Worm (Caenorhabditis elegans): ENCODE data around the gene fndc-1.

The fndc-1 gene

ce11 chrII:11281666-11282065 is 44.5 kb upstream of the fndc-1 start, which contains the start of gene unc-130:
TSS of gene unc-130 (plus strand) at chrII:11281966.
- TF ChIP-seq sdc-2 (tag; optimal IDR thresholded peaks at IDR 0.05), result no peak
- no peak for TF ChIP-seq pat-9 (tag; optimal IDR thresholded peaks at IDR 0.05)
- no peak for TF ChIP-seq F13H6.1 (tag; optimal IDR thresholded peaks at IDR 0.05)
- TF ChIP-seq lin-11 (tag; optimal IDR thresholded peaks at IDR 0.05), result no peak
- no peak for TF ChIP-seq sox-2 (GFP tag; IDR thresholded peaks at IDR 0.05)
- no peak for TF ChIP-seq zip-5 (tag; optimal IDR thresholded peaks at IDR 0.05)
- no peak for TF ChIP-seq pha-2 (tag; optimal IDR thresholded peaks at IDR 0.05)
- no peak for TF ChIP-seq eyg-1 (tag; optimal IDR thresholded peaks at IDR 0.05)
- no peak for TF ChIP-seq sox-4 (tag; optimal IDR thresholded peaks at IDR 0.05)
- TF ChIP-seq ceh-31 (tag; optimal IDR thresholded peaks at IDR 0.05), result no peak

ce11 chrII:11281177-11281576 is 44.1 kb upstream of the fndc-1 start:
- no peak for TF ChIP-seq ama-1 (optimal IDR thresholded peaks at IDR 0.05)
- no peak for TF ChIP-seq K09A11.1 (tag; optimal IDR thresholded peaks at IDR 0.05; ENCODE audit: insufficient read depth)

ce11 chrII:11279971-11280370 is 42.8 kb upstream of the fndc-1 start:
- TF ChIP-seq nfya-1 (tag; optimal IDR thresholded peaks at IDR 0.05) (peak; percentile 93), pros-1 (tag; optimal IDR thresholded peaks at IDR 0.05) (no peak)

- TF ChIP-seq T23F11.4 (GFP tag; optimal IDR thresholded peaks at IDR 0.05), result no peak
- no peak for TF ChIP-seq ceh-18 (tag; optimal IDR thresholded peaks at IDR 0.05)
- TF ChIP-seq nhr-11 (tag; optimal IDR thresholded peaks at IDR 0.05), result no peak
- no peak for TF ChIP-seq ahr-1 (tag; optimal IDR thresholded peaks at IDR 0.05)
- no peak for TF ChIP-seq ama-1 (optimal IDR thresholded peaks at IDR 0.05)
- TF ChIP-seq ets-4 (tag; optimal IDR thresholded peaks at IDR 0.05), result no peak
- no peak for TF ChIP-seq ceh-30 (tag; optimal IDR thresholded peaks at IDR 0.05)
- TF ChIP-seq ceh-19 (GFP tag; optimal IDR thresholded peaks at IDR 0.05), result no peak
- TF ChIP-seq pqm-1 (tag; optimal IDR thresholded peaks at IDR 0.05), result no peak
- no peak for TF ChIP-seq fax-1 (tag; optimal IDR thresholded peaks at IDR 0.05)
- no peak for TF ChIP-seq hlh-30 (tag; optimal IDR thresholded peaks at IDR 0.05; ENCODE audit: insufficient read depth)
- TF ChIP-seq eyg-1 (tag; optimal IDR thresholded peaks at IDR 0.05), result no peak
- no peak for TF ChIP-seq lin-11 (tag; optimal IDR thresholded peaks at IDR 0.05)
- TF ChIP-seq elt-2 (tag; optimal IDR thresholded peaks at IDR 0.05), result no peak
Measured at ce11 chrII:11276879-11277278, 39.8 kb upstream of the fndc-1 start.

- TF ChIP-seq fax-1 (tag; optimal IDR thresholded peaks at IDR 0.05), result no peak
Measured at ce11 chrII:11275484-11275883, 38.4 kb upstream of the fndc-1 start.

- no peak for TF ChIP-seq hlh-15 (tag; optimal IDR thresholded peaks at IDR 0.05)
- peak; percentile 59 for TF ChIP-seq unc-55 (GFP tag; optimal IDR thresholded peaks at IDR 0.05)
- TF ChIP-seq ets-4 (tag; optimal IDR thresholded peaks at IDR 0.05), result no peak
Measured at ce11 chrII:11274876-11275275, 37.8 kb upstream of the fndc-1 start.

- no peak for TF ChIP-seq K02D7.2 (tag; optimal IDR thresholded peaks at IDR 0.05)
- TF ChIP-seq mec-3 (tag; optimal IDR thresholded peaks at IDR 0.05; ENCODE audit: borderline replicate concordance), result no peak
- no peak for TF ChIP-seq ceh-14 (tag; optimal IDR thresholded peaks at IDR 0.05)
- TF ChIP-seq ama-1 (optimal IDR thresholded peaks at IDR 0.05), result no peak
- no peak for TF ChIP-seq unc-3 (GFP tag; conservative IDR thresholded peaks at IDR 0.05)
- no peak for TF ChIP-seq unc-3 (tag; optimal IDR thresholded peaks at IDR 0.05)
- TF ChIP-seq gmeb-2 (tag; optimal IDR thresholded peaks at IDR 0.05), result no peak
- TF ChIP-seq ceh-30 (tag; optimal IDR thresholded peaks at IDR 0.05), result no peak
- TF ChIP-seq Y22D7AL.16 (tag; optimal IDR thresholded peaks at IDR 0.05), result no peak
- TF ChIP-seq dmd-4 (tag; optimal IDR thresholded peaks at IDR 0.05; ENCODE audit: borderline replicate concordance), result no peak
- TF ChIP-seq unc-55 (GFP tag; optimal IDR thresholded peaks at IDR 0.05), result no peak
- TF ChIP-seq hlh-13 (GFP tag; optimal IDR thresholded peaks at IDR 0.05), result no peak
Measured at ce11 chrII:11270829-11271228, 33.7 kb upstream of the fndc-1 start.
